Fruit fly (Drosophila melanogaster): ENCODE measurements around the gene Acbp1.

The Acbp1 gene

dm6 chr2L:8126849-8127602, 35.2 kb downstream of the Acbp1 start, which contains the start of the genes CG12375 and CG8668 (continued):
- TF ChIP-seq sc (optimal IDR thresholded peaks at IDR 0.05) (no peak), sc (GFP tag; optimal IDR thresholded peaks at IDR 0.05) (no peak), Gug (GFP tag; IDR thresholded peaks at IDR 0.05) (no peak), CG2129 (GFP tag; IDR thresholded peaks at IDR 0.05; ENCODE audit: partially characterized antibody) (peak; percentile 36), bowl (GFP tag; IDR thresholded peaks at IDR 0.05) (no peak), so (GFP tag; IDR thresholded peaks at IDR 0.05) (no peak), CG11723 (GFP tag; optimal IDR thresholded peaks at IDR 0.05) (no peak), CG34376 (GFP tag; optimal IDR thresholded peaks at IDR 0.05) (peak; percentile 46), abd-A (tag; optimal IDR thresholded peaks at IDR 0.05) (no peak), ci (GFP tag; IDR thresholded peaks at IDR 0.05) (peak; percentile 58; the same call in 2 of the 3 replicates), CG4360 (GFP tag; IDR thresholded peaks at IDR 0.05) (peak; percentile 89), otp (GFP tag; IDR thresholded peaks at IDR 0.05) (no peak), CG16779 (GFP tag; IDR thresholded peaks at IDR 0.05) (no peak), CG8359 (GFP tag; optimal IDR thresholded peaks at IDR 0.05; ENCODE audit: borderline replicate concordance) (no peak), CG12391 (tag; optimal IDR thresholded peaks at IDR 0.05) (no peak), hbn (GFP tag; IDR thresholded peaks at IDR 0.05; ENCODE audit: partially characterized antibody) (peak; percentile 80), NK7.1 (GFP tag; optimal IDR thresholded peaks at IDR 0.05) (no peak), Ets97D (GFP tag; optimal IDR thresholded peaks at IDR 0.05) (peak; percentile 70), CG17829 (tag; optimal IDR thresholded peaks at IDR 0.05) (no peak), prd (optimal IDR thresholded peaks at IDR 0.05) (no peak), prd (GFP tag; IDR thresholded peaks at IDR 0.05) (no peak), tna (GFP tag; IDR thresholded peaks at IDR 0.05; ENCODE audit: partially characterized antibody) (peak; percentile 78), fru (optimal IDR thresholded peaks at IDR 0.05) (no peak), CG7987 (GFP tag; optimal IDR thresholded peaks at IDR 0.05) (no peak), pzg (GFP tag; optimal IDR thresholded peaks at IDR 0.05) (peak; percentile 82), kah (GFP tag; optimal IDR thresholded peaks at IDR 0.05) (no peak), CG11695 (GFP tag; IDR thresholded peaks at IDR 0.05) (0 out of 3 replicates have a peak, but pooled peaks have one; percentile 11), D (optimal IDR thresholded peaks at IDR 0.05) (no peak), D (GFP tag; optimal IDR thresholded peaks at IDR 0.05) (no peak), cad (GFP tag; optimal IDR thresholded peaks at IDR 0.05) (no peak), pum (GFP tag; optimal IDR thresholded peaks at IDR 0.05) (no peak), Mad (GFP tag; optimal IDR thresholded peaks at IDR 0.05) (no peak), Hmx (GFP tag; optimal IDR thresholded peaks at IDR 0.05) (no peak), unc-4 (GFP tag; IDR thresholded peaks at IDR 0.05; ENCODE audit: partially characterized antibody) (peak; percentile 84), CG4617 (GFP tag; optimal IDR thresholded peaks at IDR 0.05; ENCODE audit: borderline replicate concordance) (peak; percentile 77), Dll (GFP tag; IDR thresholded peaks at IDR 0.05; ENCODE audit: partially characterized antibody) (peak; percentile 80), dpn (GFP tag; optimal IDR thresholded peaks at IDR 0.05) (no peak), CG6175 (GFP tag; IDR thresholded peaks at IDR 0.05) (no peak), CG8388 (GFP tag; optimal IDR thresholded peaks at IDR 0.05) (no peak), pan (optimal IDR thresholded peaks at IDR 0.05) (no peak), pan (GFP tag; optimal IDR thresholded peaks at IDR 0.05 in 1 of 2, IDR thresholded peaks at IDR 0.05 in 1 of 2) (no peak), usp (GFP tag; optimal IDR thresholded peaks at IDR 0.05) (no peak), ato (GFP tag; IDR thresholded peaks at IDR 0.05; ENCODE audit: partially characterized antibody) (peak; percentile 79), ewg (GFP tag; optimal IDR thresholded peaks at IDR 0.05) (no peak), sqz (GFP tag; optimal IDR thresholded peaks at IDR 0.05) (no peak), kay (GFP tag; optimal IDR thresholded peaks at IDR 0.05) (no peak), HmgD (GFP tag; optimal IDR thresholded peaks at IDR 0.05) (no peak), slbo (GFP tag; IDR thresholded peaks at IDR 0.05) (no peak), CG4820 (GFP tag; optimal IDR thresholded peaks at IDR 0.05) (no peak), Elba2 (GFP tag; optimal IDR thresholded peaks at IDR 0.05) (no peak), CG3995 (GFP tag; optimal IDR thresholded peaks at IDR 0.05) (peak; percentile 8)

Measured in whole organism, embryonic.